Worm (Caenorhabditis elegans) whole organism, young adult: ENCODE results near the gene C06B3.6.

Experiments used
- B0035.1 ChIP-seq: sonication (generic microtip); optimal IDR thresholded peaks from 2 replicates; lab custom pipeline; 2016; ENCODE audit warnings: missing genetic modification characterization, mild to moderate bottlenecking, missing compliant biosample characterization, missing genotype, missing genetic modification reagents
- B0261.1 ChIP-seq: sonication (generic microtip); optimal IDR thresholded peaks from 2 replicates; lab custom pipeline; 2016; ENCODE audit warnings: mild to moderate bottlenecking, missing genetic modification characterization, moderate library complexity, missing compliant biosample characterization
- F10E7.11 ChIP-seq: sonication (generic microtip); optimal IDR thresholded peaks from 2 replicates; lab custom pipeline; 2017; ENCODE audit warnings: mild to moderate bottlenecking, missing genetic modification characterization, moderate library complexity, missing compliant biosample characterization
- F33H1.4 ChIP-seq: fragments of 200-800 bp; sonication (Bioruptor generic); IDR thresholded peaks from 2 replicates; pipeline ENCODE4 v1.3.6; 2022; ENCODE audit warnings: missing genetic modification reagents, missing genetic modification characterization, missing compliant biosample characterization
- F52B5.7 ChIP-seq: sonication (generic microtip); optimal IDR thresholded peaks from 2 replicates; lab custom pipeline; 2016; ENCODE audit warnings: mild to moderate bottlenecking, missing genetic modification characterization, missing compliant biosample characterization
- F55B11.4 ChIP-seq: sonication (generic microtip); optimal IDR thresholded peaks from 2 replicates; lab custom pipeline; 2016; ENCODE audit warnings: missing compliant biosample characterization, missing genetic modification characterization, borderline replicate concordance; ENCODE audit not compliant: insufficient read depth
- F57A8.1 ChIP-seq: fragments of 200-800 bp; sonication (Bioruptor generic); optimal IDR thresholded peaks from 2 replicates; lab custom pipeline; 2018; ENCODE audit warnings: mild to moderate bottlenecking, missing genetic modification characterization, moderate library complexity, missing compliant biosample characterization
- Y53G8AR.9 ChIP-seq: fragments of 200-800 bp; sonication (Bioruptor generic); conservative IDR thresholded peaks from 2 replicates; pipeline ENCODE4 v1.3.6; 2022; ENCODE audit warnings: missing genetic modification reagents, missing genetic modification characterization, missing compliant biosample characterization
- Y79H2A.3 ChIP-seq: fragments of 200-800 bp; sonication (Bioruptor generic); conservative IDR thresholded peaks from 2 replicates; pipeline ENCODE4 v1.3.6; 2022; ENCODE audit warnings: missing genetic modification reagents, missing genetic modification characterization, missing compliant biosample characterization
- ama-1 ChIP-seq, 3 experiments: fragments of 150-350 bp in 1 of 3; sonication (generic microtip) in 2 of 3; optimal IDR thresholded peaks; 2 replicates each; lab custom pipeline; 2014 to 2018; ENCODE audit warnings: missing biosample characterization in 2 of 3, missing genetic modification characterization in 2 of 3, missing genetic modification reagents in 2 of 3
- attf-6 ChIP-seq: fragments of 200-800 bp; sonication (Bioruptor generic); IDR thresholded peaks from 2 replicates; pipeline ENCODE4 v1.3.6; 2022; ENCODE audit warnings: missing genetic modification reagents, missing genetic modification characterization, missing compliant biosample characterization
- cebp-1 ChIP-seq, 2 experiments: fragments of 200-800 bp in 1 of 2; sonication (Bioruptor generic) in 1 of 2; sonication (generic microtip) in 1 of 2; IDR thresholded peaks in 1 of 2; optimal IDR thresholded peaks in 1 of 2; 2 replicates each; pipeline versions ENCODE4 v1.3.6 to Lab custom; 2017 to 2022; ENCODE audit warnings: missing compliant biosample characterization in 2 of 2, missing genetic modification characterization in 2 of 2, mild to moderate bottlenecking in 1 of 2, missing genetic modification reagents in 1 of 2, moderate library complexity in 1 of 2
- cebp-2 ChIP-seq: fragments of 200-800 bp; sonication (Bioruptor generic); IDR thresholded peaks from 2 replicates; pipeline ENCODE4 v1.3.6; 2022; ENCODE audit warnings: missing genetic modification characterization, missing compliant biosample characterization
- ceh-40 ChIP-seq: fragments of 200-800 bp; sonication (Bioruptor generic); IDR thresholded peaks from 2 replicates; pipeline ENCODE4 v1.3.6; 2022; ENCODE audit warnings: missing genetic modification characterization, missing compliant biosample characterization
- chd-7 ChIP-seq: sonication (generic microtip); optimal IDR thresholded peaks from 2 replicates; lab custom pipeline; 2016; ENCODE audit warnings: mild to moderate bottlenecking, missing genetic modification characterization, moderate library complexity, missing compliant biosample characterization
- die-1 ChIP-seq: sonication (generic microtip); optimal IDR thresholded peaks from 2 replicates; lab custom pipeline; 2016; ENCODE audit warnings: missing genotype, mild to moderate bottlenecking, missing genetic modification characterization, missing compliant biosample characterization
- dox-1 ChIP-seq: fragments of 200-800 bp; sonication (Bioruptor generic); IDR thresholded peaks from 2 replicates; pipeline ENCODE4 v1.3.6; 2022; ENCODE audit warnings: missing genetic modification reagents, missing genetic modification characterization, missing compliant biosample characterization
- dpl-1 ChIP-seq: fragments of 150-350 bp; optimal IDR thresholded peaks from 2 replicates; lab custom pipeline; 2014; ENCODE audit warnings: missing biosample characterization, missing genetic modification reagents, missing genetic modification characterization
- egl-44 ChIP-seq: fragments of 200-800 bp; sonication (Bioruptor generic); IDR thresholded peaks from 2 replicates; pipeline ENCODE4 v1.3.6; 2022; ENCODE audit warnings: missing genetic modification reagents, missing genetic modification characterization, missing compliant biosample characterization
- ets-4 ChIP-seq: fragments of 200-800 bp; sonication (Bioruptor generic); optimal IDR thresholded peaks from 2 replicates; lab custom pipeline; 2018; ENCODE audit warnings: mild to moderate bottlenecking, missing genetic modification characterization, missing compliant biosample characterization
- gei-17 ChIP-seq: fragments of 200-800 bp; sonication (Bioruptor generic); optimal IDR thresholded peaks from 2 replicates; lab custom pipeline; 2018; ENCODE audit warnings: mild to moderate bottlenecking, missing genetic modification characterization, missing compliant biosample characterization
- hmg-20 ChIP-seq: fragments of 200-800 bp; sonication (Bioruptor generic); IDR thresholded peaks from 2 replicates; pipeline ENCODE4 v1.3.6; 2022; ENCODE audit warnings: missing genetic modification reagents, missing genetic modification characterization, missing compliant biosample characterization
- let-526 ChIP-seq: fragments of 200-800 bp; sonication (Bioruptor generic); IDR thresholded peaks from 2 replicates; pipeline ENCODE4 v1.3.6; 2022; ENCODE audit warnings: missing genetic modification reagents, missing genetic modification characterization, missing compliant biosample characterization
- lin-26 ChIP-seq: fragments of 200-800 bp; sonication (Bioruptor generic); IDR thresholded peaks from 2 replicates; pipeline ENCODE4 v1.3.6; 2022; ENCODE audit warnings: missing genetic modification reagents, missing genetic modification characterization, missing compliant biosample characterization
- lin-35 ChIP-seq, 3 experiments: fragments of 150-350 bp in 2 of 3; sonication (generic microtip) in 1 of 3; optimal IDR thresholded peaks; 2 replicates each; lab custom pipeline; 2014 to 2018; ENCODE audit warnings: missing biosample characterization in 3 of 3, missing genetic modification characterization in 3 of 3, missing genetic modification reagents in 3 of 3
- lin-54 ChIP-seq: fragments of 200-800 bp; sonication (Bioruptor generic); optimal IDR thresholded peaks from 2 replicates; lab custom pipeline; 2018; ENCODE audit warnings: mild to moderate bottlenecking, missing genetic modification characterization, missing compliant biosample characterization
- lir-1 ChIP-seq: fragments of 200-800 bp; sonication (Bioruptor generic); conservative IDR thresholded peaks from 2 replicates; pipeline ENCODE4 v1.3.6; 2022; ENCODE audit warnings: missing genetic modification reagents, missing genetic modification characterization, missing compliant biosample characterization
- lsl-1 ChIP-seq: fragments of 200-800 bp; sonication (Bioruptor generic); optimal IDR thresholded peaks from 2 replicates; lab custom pipeline; 2018; ENCODE audit warnings: mild to moderate bottlenecking, missing genetic modification characterization, moderate library complexity, missing compliant biosample characterization
- madf-3 ChIP-seq: fragments of 200-800 bp; sonication (Bioruptor generic); IDR thresholded peaks from 2 replicates; pipeline ENCODE4 v1.3.6; 2022; ENCODE audit warnings: missing genetic modification reagents, missing genetic modification characterization, missing compliant biosample characterization
- mcd-1 ChIP-seq: fragments of 200-800 bp; sonication (Bioruptor generic); IDR thresholded peaks from 2 replicates; pipeline ENCODE4 v1.3.6; 2022; ENCODE audit warnings: missing genetic modification reagents, missing genetic modification characterization, missing compliant biosample characterization
- mes-4 ChIP-seq: sonication (generic microtip); optimal IDR thresholded peaks from 2 replicates; lab custom pipeline; 2016; ENCODE audit warnings: missing genotype, missing genetic modification characterization, missing compliant biosample characterization
- nhr-120 ChIP-seq: fragments of 200-800 bp; sonication (Bioruptor generic); IDR thresholded peaks from 2 replicates; pipeline ENCODE4 v1.3.6; 2022; ENCODE audit warnings: missing genetic modification characterization, missing compliant biosample characterization
- nhr-80 ChIP-seq: sonication (generic microtip); optimal IDR thresholded peaks from 2 replicates; lab custom pipeline; 2016; ENCODE audit warnings: missing genetic modification characterization, missing compliant biosample characterization
- nhr-90 ChIP-seq: sonication (generic microtip); optimal IDR thresholded peaks from 2 replicates; lab custom pipeline; 2016; ENCODE audit warnings: missing genotype, mild to moderate bottlenecking, missing genetic modification characterization, missing compliant biosample characterization
- pbrm-1 ChIP-seq: fragments of 200-800 bp; sonication (Bioruptor generic); IDR thresholded peaks from 2 replicates; pipeline ENCODE4 v1.3.6; 2022; ENCODE audit warnings: missing genetic modification reagents, missing genetic modification characterization, missing compliant biosample characterization
- pha-4 ChIP-seq: fragments of 150-350 bp; sonication (generic microtip); optimal IDR thresholded peaks from 2 replicates; lab custom pipeline; 2014; ENCODE audit warnings: missing biosample characterization, missing genetic modification reagents, missing genetic modification characterization
- rcor-1 ChIP-seq: fragments of 200-800 bp; sonication (Bioruptor generic); IDR thresholded peaks from 2 replicates; pipeline ENCODE4 v1.3.6; 2022; ENCODE audit warnings: missing genetic modification reagents, missing genetic modification characterization, missing compliant biosample characterization
- snpc-1.3 ChIP-seq: sonication (generic microtip); optimal IDR thresholded peaks from 2 replicates; lab custom pipeline; 2017; ENCODE audit warnings: missing genetic modification characterization, mild to moderate bottlenecking, missing compliant biosample characterization, antibody characterized with exemption, moderate library complexity, missing genotype, missing genetic modification reagents; ENCODE audit not compliant: insufficient read depth
- sptf-2 ChIP-seq: fragments of 200-800 bp; sonication (Bioruptor generic); optimal IDR thresholded peaks from 2 replicates; lab custom pipeline; 2018; ENCODE audit warnings: mild to moderate bottlenecking, missing genetic modification characterization, missing compliant biosample characterization
- tbp1 ChIP-seq: fragments of 200-800 bp; sonication (Bioruptor generic); optimal IDR thresholded peaks from 2 replicates; lab custom pipeline; 2018; ENCODE audit warnings: mild to moderate bottlenecking, missing genetic modification characterization, missing compliant biosample characterization
- tlf-1 ChIP-seq: fragments of 200-800 bp; sonication (Bioruptor generic); optimal IDR thresholded peaks from 2 replicates; lab custom pipeline; 2018; ENCODE audit warnings: mild to moderate bottlenecking, missing genetic modification characterization, missing compliant biosample characterization
- unc-130 ChIP-seq: sonication (generic microtip); optimal IDR thresholded peaks from 2 replicates; lab custom pipeline; 2016; ENCODE audit warnings: missing genetic modification reagents, missing genetic modification characterization, missing compliant biosample characterization
- zfh-2 ChIP-seq: fragments of 200-800 bp; sonication (Bioruptor generic); conservative IDR thresholded peaks from 2 replicates; pipeline ENCODE4 v1.3.6; 2022; ENCODE audit warnings: missing genetic modification reagents, missing genetic modification characterization, missing compliant biosample characterization
- ztf-18 ChIP-seq: sonication (generic microtip); optimal IDR thresholded peaks from 2 replicates; lab custom pipeline; 2016; ENCODE audit warnings: missing genotype, mild to moderate bottlenecking, missing genetic modification characterization, missing compliant biosample characterization
- ztf-25 ChIP-seq: fragments of 200-800 bp; sonication (Bioruptor generic); IDR thresholded peaks from 2 replicates; pipeline ENCODE4 v1.3.6; 2022; ENCODE audit warnings: missing genetic modification reagents, missing genetic modification characterization, missing compliant biosample characterization
- ztf-26 ChIP-seq: sonication (generic microtip); optimal IDR thresholded peaks from 2 replicates; lab custom pipeline; 2017; ENCODE audit warnings: missing genetic modification characterization, missing compliant biosample characterization
- ztf-3 ChIP-seq: fragments of 200-800 bp; sonication (Bioruptor generic); optimal IDR thresholded peaks from 2 replicates; lab custom pipeline; 2018; ENCODE audit warnings: mild to moderate bottlenecking, missing genetic modification characterization, missing compliant biosample characterization

The C06B3.6 gene

ce11 chrV:13907557-13908104 is 1.1 kb downstream of the C06B3.6 start (continued):
- TF ChIP-seq lin-54 (peak; percentile 63), madf-3 (peak; percentile 69), F10E7.11 (peak; percentile 65), tbp1 (GFP tag; lab: Kevin White, UChicago) (peak; percentile 71), ztf-18 (tag; lab: Kevin White, UChicago) (no peak), nhr-90 (peak; percentile 94), unc-130 (GFP tag; lab: Kevin White, UChicago) (no peak), lin-26 (GFP tag; lab: Robert Waterston, UW) (peak; percentile 91), zfh-2 (GFP tag; lab: Robert Waterston, UW) (no peak), lin-35 (GFP tag; optimal IDR thresholded peaks at IDR 0.05; lab: Kevin White, UChicago) (peak in 1 of 3 experiments; percentile 55), die-1 (tag; lab: Kevin White, UChicago) (peak; percentile 35), tlf-1 (peak; percentile 91), F55B11.4 (tag; lab: Kevin White, UChicago) (no peak), F57A8.1 (GFP tag; lab: Kevin White, UChicago) (no peak), ama-1 (optimal IDR thresholded peaks at IDR 0.05; lab: Kevin White, UChicago) (peak; percentile 91), ama-1 (GFP tag; optimal IDR thresholded peaks at IDR 0.05; lab: Kevin White, UChicago) (no peak), snpc-1.3 (tag; lab: Kevin White, UChicago) (no peak), ztf-25 (GFP tag; lab: Robert Waterston, UW) (0 out of 2 replicates have a peak, but pooled peaks have one; percentile 6), F52B5.7 (tag; lab: Kevin White, UChicago) (peak; percentile 92), cebp-1 (GFP tag; IDR thresholded peaks at IDR 0.05; lab: Robert Waterston, UW) (peak; percentile 77), cebp-1 (tag; optimal IDR thresholded peaks at IDR 0.05; lab: Kevin White, UChicago) (peak; percentile 94), B0035.1 (peak; percentile 69), dox-1 (GFP tag; lab: Robert Waterston, UW) (peak; percentile 79), ztf-3 (GFP tag; lab: Kevin White, UChicago) (peak; percentile 47), ets-4 (GFP tag; lab: Kevin White, UChicago) (peak; percentile 81), Y79H2A.3 (GFP tag; lab: Robert Waterston, UW) (peak; percentile 64; the same call in 1 of the 2 replicates), cebp-2 (GFP tag; lab: Robert Waterston, UW) (0 out of 2 replicates have a peak, but pooled peaks have one; percentile 58), mcd-1 (peak; percentile 70), lir-1 (GFP tag; lab: Robert Waterston, UW) (peak; percentile 73), pha-4 (tag; lab: Kevin White, UChicago) (peak; percentile 55), sptf-2 (GFP tag; lab: Kevin White, UChicago) (no peak), dpl-1 (GFP tag; lab: Kevin White, UChicago) (no peak), Y53G8AR.9 (GFP tag; lab: Robert Waterston, UW) (peak; percentile 95), attf-6 (peak; percentile 71), chd-7 (peak; percentile 92), egl-44 (GFP tag; lab: Robert Waterston, UW) (peak; percentile 77), nhr-120 (GFP tag; lab: Robert Waterston, UW) (no peak), B0261.1 (no peak), mes-4 (tag; lab: Kevin White, UChicago) (no peak), pbrm-1 (GFP tag; lab: Robert Waterston, UW) (peak; percentile 61; the same call in 1 of the 2 replicates), ceh-40 (GFP tag; lab: Robert Waterston, UW) (0 out of 2 replicates have a peak, but pooled peaks have one; percentile 61), nhr-80 (tag; lab: Kevin White, UChicago) (peak; percentile 47), gei-17 (GFP tag; lab: Kevin White, UChicago) (peak; percentile 76), ztf-26 (tag; lab: Kevin White, UChicago) (peak; percentile 86), let-526 (GFP tag; lab: Robert Waterston, UW) (peak; percentile 84), hmg-20 (GFP tag; lab: Robert Waterston, UW) (peak; percentile 62; the same call in 1 of the 2 replicates), F33H1.4 (GFP tag; lab: Robert Waterston, UW) (no peak; the same call in none of the 2 replicates), lsl-1 (GFP tag; lab: Kevin White, UChicago) (no peak), rcor-1 (peak; percentile 19; the same call in 1 of the 2 replicates)
